Worm (Caenorhabditis elegans) whole organism, mixed stage, embryonic: ENCODE measurements around the gene nhr-45.

Experiments used
- M03D4.4 ChIP-seq: sonication (generic microtip); optimal IDR thresholded peaks from 2 replicates; lab custom pipeline; 2017; ENCODE audit warnings: mild to moderate bottlenecking, missing genetic modification characterization, missing compliant biosample characterization
- bed-3 ChIP-seq: fragments of 200-800 bp; sonication (Bioruptor generic); optimal IDR thresholded peaks from 3 replicates; lab custom pipeline; 2018; ENCODE audit warnings: mild to moderate bottlenecking, missing genetic modification characterization, moderate library complexity, missing compliant biosample characterization
- ceh-39 ChIP-seq: fragments of 150-350 bp; optimal IDR thresholded peaks from 2 replicates; lab custom pipeline; 2014; ENCODE audit warnings: missing biosample characterization, missing genetic modification characterization
- ceh-83 ChIP-seq: fragments of 200-800 bp; sonication (Bioruptor generic); optimal IDR thresholded peaks from 2 replicates; lab custom pipeline; 2018; ENCODE audit warnings: mild to moderate bottlenecking, missing genetic modification characterization, missing compliant biosample characterization
- ces-1 ChIP-seq: fragments of 150-350 bp; optimal IDR thresholded peaks from 2 replicates; lab custom pipeline; 2014; ENCODE audit warnings: missing biosample characterization, missing genetic modification reagents, missing genetic modification characterization
- cnd-1 ChIP-seq: fragments of 200-800 bp; sonication (Bioruptor generic); optimal IDR thresholded peaks from 2 replicates; lab custom pipeline; 2018; ENCODE audit warnings: mild to moderate bottlenecking, missing genetic modification characterization, missing compliant biosample characterization
- drap-1 ChIP-seq: fragments of 200-800 bp; sonication (Bioruptor generic); optimal IDR thresholded peaks from 3 replicates; lab custom pipeline; 2018; ENCODE audit warnings: mild to moderate bottlenecking, missing genetic modification characterization, missing compliant biosample characterization
- elt-1 ChIP-seq: sonication (generic microtip); optimal IDR thresholded peaks from 2 replicates; lab custom pipeline; 2017; ENCODE audit warnings: missing genetic modification characterization, mild to moderate bottlenecking, missing compliant biosample characterization, antibody characterized with exemption, moderate library complexity, borderline replicate concordance; ENCODE audit not compliant: insufficient read depth
- ham-2 ChIP-seq: fragments of 200-800 bp; sonication (Bioruptor generic); optimal IDR thresholded peaks from 2 replicates; lab custom pipeline; 2018; ENCODE audit warnings: mild to moderate bottlenecking, missing genetic modification characterization, missing compliant biosample characterization
- hlh-1 ChIP-seq: fragments of 150-350 bp; optimal IDR thresholded peaks from 2 replicates; lab custom pipeline; 2014; ENCODE audit warnings: missing biosample characterization, missing genetic modification reagents, missing genetic modification characterization
- lin-13 ChIP-seq: fragments of 150-350 bp; optimal IDR thresholded peaks from 2 replicates; lab custom pipeline; 2014; ENCODE audit warnings: missing biosample characterization, missing genetic modification characterization
- lin-32 ChIP-seq: fragments of 200-800 bp; sonication (Bioruptor generic); optimal IDR thresholded peaks from 2 replicates; lab custom pipeline; 2018; ENCODE audit warnings: mild to moderate bottlenecking, missing genetic modification characterization, missing compliant biosample characterization
- mls-2 ChIP-seq: sonication (generic microtip); optimal IDR thresholded peaks from 2 replicates; lab custom pipeline; 2016; ENCODE audit warnings: mild to moderate bottlenecking, missing genetic modification characterization, moderate library complexity, missing compliant biosample characterization
- nhr-12 ChIP-seq: fragments of 150-350 bp; optimal IDR thresholded peaks from 2 replicates; lab custom pipeline; 2014; ENCODE audit warnings: missing biosample characterization, missing genetic modification characterization
- tbx-8 ChIP-seq: fragments of 200-800 bp; sonication (Bioruptor generic); optimal IDR thresholded peaks from 2 replicates; lab custom pipeline; 2018; ENCODE audit warnings: mild to moderate bottlenecking, missing genetic modification characterization, moderate library complexity, missing compliant biosample characterization
- unc-39 ChIP-seq: fragments of 150-350 bp; optimal IDR thresholded peaks from 2 replicates; lab custom pipeline; 2014; ENCODE audit warnings: missing biosample characterization, missing genetic modification characterization
- unc-62 ChIP-seq: fragments of 150-350 bp; optimal IDR thresholded peaks from 2 replicates; lab custom pipeline; 2014; ENCODE audit warnings: missing biosample characterization, missing genetic modification reagents, missing genetic modification characterization
- ztf-11 ChIP-seq: fragments of 150-350 bp; optimal IDR thresholded peaks from 2 replicates; lab custom pipeline; 2014; ENCODE audit warnings: missing biosample characterization, missing genetic modification characterization

nhr-45 gene

ce11 chrX:4615034-4615433 lies 45.1 kb downstream of the nhr-45 start:
- TF ChIP-seq hlh-1 (tag; lab: Kevin White, UChicago) (no peak), ham-2 (GFP tag; lab: Kevin White, UChicago) (no peak)
- TF ChIP-seq, all 35 proteins: peak for 0

ce11 chrX:4609635-4610034 lies 50.5 kb downstream of the nhr-45 start:
- TF ChIP-seq hlh-1 (tag; lab: Kevin White, UChicago) (peak; percentile 73), ham-2 (GFP tag; lab: Kevin White, UChicago) (no peak), cnd-1 (peak; percentile 63), lin-32 (GFP tag; lab: Kevin White, UChicago) (peak; percentile 49), unc-39 (tag; lab: Kevin White, UChicago) (no peak)

ce11 chrX:4607300-4607699 lies 52.8 kb downstream of the nhr-45 start:
- TF ChIP-seq ztf-11 (tag; lab: Kevin White, UChicago) (no peak), drap-1 (no peak), lin-13 (tag; lab: Kevin White, UChicago) (no peak), ceh-83 (GFP tag; lab: Kevin White, UChicago) (no peak), bed-3 (GFP tag; lab: Kevin White, UChicago) (no peak), unc-62 (GFP tag; lab: Kevin White, UChicago) (no peak), mls-2 (no peak), ces-1 (no peak), ceh-39 (tag; lab: Kevin White, UChicago) (no peak), tbx-8 (no peak), cnd-1 (no peak), M03D4.4 (no peak), elt-1 (tag; lab: Kevin White, UChicago) (no peak), nhr-12 (tag; lab: Kevin White, UChicago) (no peak), lin-32 (GFP tag; lab: Kevin White, UChicago) (no peak)
